Worm (Caenorhabditis elegans) whole organism, L3 larva: ENCODE measurements around the gene T04F3.3.

Source experiments
- R02D3.7 ChIP-seq: fragments of 150-350 bp; optimal IDR thresholded peaks from 2 replicates; lab custom pipeline; 2014; ENCODE audit warnings: missing biosample characterization, missing genetic modification characterization
- ZK546.5 ChIP-seq: sonication (generic microtip); optimal IDR thresholded peaks from 2 replicates; lab custom pipeline; 2017; ENCODE audit warnings: missing biosample characterization, missing genetic modification characterization
- aly-2 ChIP-seq: fragments of 150-350 bp; optimal IDR thresholded peaks from 2 replicates; lab custom pipeline; 2014; ENCODE audit warnings: missing biosample characterization, missing genetic modification characterization
- ama-1 ChIP-seq: fragments of 150-350 bp; optimal IDR thresholded peaks from 2 replicates; lab custom pipeline; 2018
- ceh-16 ChIP-seq: sonication (generic microtip); optimal IDR thresholded peaks from 2 replicates; lab custom pipeline; 2017; ENCODE audit warnings: missing biosample characterization, missing genetic modification characterization
- ceh-28 ChIP-seq: fragments of 150-350 bp; optimal IDR thresholded peaks from 2 replicates; lab custom pipeline; 2014; ENCODE audit warnings: missing biosample characterization, missing genetic modification reagents, missing genetic modification characterization
- ceh-82 ChIP-seq: fragments of 150-350 bp; optimal IDR thresholded peaks from 2 replicates; lab custom pipeline; 2014; ENCODE audit warnings: missing biosample characterization, missing genetic modification characterization
- daf-12 ChIP-seq: fragments of 150-350 bp; optimal IDR thresholded peaks from 2 replicates; lab custom pipeline; 2014; ENCODE audit warnings: missing biosample characterization, missing genetic modification reagents, missing genetic modification characterization
- egl-27 ChIP-seq: sonication (generic microtip); optimal IDR thresholded peaks from 4 replicates; lab custom pipeline; 2017; ENCODE audit warnings: missing biosample characterization, missing genetic modification reagents, missing genetic modification characterization
- elt-1 ChIP-seq: fragments of 150-350 bp; optimal IDR thresholded peaks from 2 replicates; lab custom pipeline; 2014; ENCODE audit warnings: missing biosample characterization, missing genetic modification characterization
- elt-2 ChIP-seq: sonication (generic microtip); optimal IDR thresholded peaks from 2 replicates; lab custom pipeline; 2016; ENCODE audit warnings: missing genetic modification reagents, mild to moderate bottlenecking, missing genetic modification characterization, missing compliant biosample characterization
- elt-3 ChIP-seq, 3 experiments: fragments of 150-350 bp in 1 of 3; sonication (generic microtip) in 2 of 3; optimal IDR thresholded peaks; 2 replicates in 2 of 3; 4 replicates in 1 of 3; lab custom pipeline; 2014 to 2017; ENCODE audit warnings: missing biosample characterization in 3 of 3, missing genetic modification characterization in 3 of 3
- eor-1 ChIP-seq, 2 experiments: fragments of 150-350 bp; optimal IDR thresholded peaks; 2 replicates each; lab custom pipeline; 2014 to 2018; ENCODE audit warnings: missing biosample characterization in 2 of 2, missing genetic modification characterization in 2 of 2
- fkh-10 ChIP-seq: sonication (generic microtip); optimal IDR thresholded peaks from 2 replicates; lab custom pipeline; 2017; ENCODE audit warnings: missing biosample characterization, missing genetic modification reagents, missing genetic modification characterization
- fos-1 ChIP-seq: fragments of 150-350 bp; optimal IDR thresholded peaks from 2 replicates; lab custom pipeline; 2014; ENCODE audit warnings: missing biosample characterization, missing genetic modification characterization
- lsy-12 ChIP-seq: sonication (generic microtip); optimal IDR thresholded peaks from 2 replicates; lab custom pipeline; 2016; ENCODE audit warnings: mild to moderate bottlenecking, missing genetic modification characterization, missing compliant biosample characterization
- mdl-1 ChIP-seq: fragments of 150-350 bp; optimal IDR thresholded peaks from 2 replicates; lab custom pipeline; 2014; ENCODE audit warnings: missing biosample characterization, missing genetic modification characterization
- mml-1 ChIP-seq: fragments of 150-350 bp; sonication (generic microtip); optimal IDR thresholded peaks from 3 replicates; lab custom pipeline; 2014; ENCODE audit warnings: missing biosample characterization, missing genetic modification characterization
- nfya-1 ChIP-seq: sonication (generic microtip); optimal IDR thresholded peaks from 2 replicates; lab custom pipeline; 2017; ENCODE audit warnings: missing genetic modification characterization, mild to moderate bottlenecking, missing compliant biosample characterization, antibody characterized with exemption, moderate library complexity; ENCODE audit not compliant: insufficient read depth
- nhr-12 ChIP-seq: fragments of 150-350 bp; optimal IDR thresholded peaks from 2 replicates; lab custom pipeline; 2014; ENCODE audit warnings: missing biosample characterization, missing genetic modification characterization
- nhr-237 ChIP-seq: fragments of 150-350 bp; optimal IDR thresholded peaks from 2 replicates; lab custom pipeline; 2014; ENCODE audit warnings: missing biosample characterization, missing genetic modification characterization
- nhr-25 ChIP-seq: sonication (generic microtip); optimal IDR thresholded peaks from 2 replicates; lab custom pipeline; 2017; ENCODE audit warnings: missing biosample characterization, missing genetic modification characterization
- nhr-28 ChIP-seq: fragments of 150-350 bp; optimal IDR thresholded peaks from 2 replicates; lab custom pipeline; 2014; ENCODE audit warnings: missing biosample characterization, missing genetic modification characterization
- nhr-43 ChIP-seq: sonication (generic microtip); optimal IDR thresholded peaks from 2 replicates; lab custom pipeline; 2016; ENCODE audit warnings: mild to moderate bottlenecking, missing genetic modification characterization, missing compliant biosample characterization; ENCODE audit not compliant: poor library complexity, severe bottlenecking
- nhr-67 ChIP-seq: fragments of 150-350 bp; optimal IDR thresholded peaks from 2 replicates; lab custom pipeline; 2014; ENCODE audit warnings: missing biosample characterization, missing genetic modification characterization
- nhr-76 ChIP-seq: fragments of 150-350 bp; sonication (generic microtip); optimal IDR thresholded peaks from 5 replicates; lab custom pipeline; 2014; ENCODE audit warnings: missing biosample characterization, missing genetic modification characterization
- nhr-77 ChIP-seq: fragments of 150-350 bp; optimal IDR thresholded peaks from 2 replicates; lab custom pipeline; 2014; ENCODE audit warnings: missing biosample characterization, missing genetic modification characterization
- pqm-1 ChIP-seq: fragments of 150-350 bp; optimal IDR thresholded peaks from 2 replicates; lab custom pipeline; 2017; ENCODE audit warnings: missing biosample characterization, missing genetic modification characterization, inconsistent platforms
- sea-2 ChIP-seq: fragments of 150-350 bp; sonication (generic microtip); optimal IDR thresholded peaks from 4 replicates; lab custom pipeline; 2014; ENCODE audit warnings: missing biosample characterization, missing genetic modification reagents, missing genetic modification characterization
- skn-1 ChIP-seq: fragments of 150-350 bp; optimal IDR thresholded peaks from 2 replicates; lab custom pipeline; 2014; ENCODE audit warnings: missing biosample characterization, missing genetic modification characterization
- unc-62 ChIP-seq: fragments of 150-350 bp; sonication (generic microtip); optimal IDR thresholded peaks from 4 replicates; lab custom pipeline; 2014; ENCODE audit warnings: missing biosample characterization, missing genetic modification reagents, missing genetic modification characterization
- zag-1 ChIP-seq: fragments of 150-350 bp; optimal IDR thresholded peaks from 2 replicates; lab custom pipeline; 2014; ENCODE audit warnings: missing biosample characterization, missing genetic modification characterization
- ztf-11 ChIP-seq: fragments of 150-350 bp; optimal IDR thresholded peaks from 2 replicates; lab custom pipeline; 2014; ENCODE audit warnings: missing biosample characterization, missing genetic modification characterization
- ztf-4 ChIP-seq: fragments of 150-350 bp; optimal IDR thresholded peaks from 2 replicates; lab custom pipeline; 2014; ENCODE audit warnings: missing biosample characterization, missing genetic modification characterization

T04F3.3 gene

ce11 chrV:11758635-11759034 is at the start of gene T04F3.3:
Gene T04F3.3 (plus strand): TSS chrV:11758935.
- TF ChIP-seq nhr-67 (tag; lab: Kevin White, UChicago) (no peak), ceh-16 (tag; lab: Kevin White, UChicago) (no peak), egl-27 (tag; lab: Kevin White, UChicago) (no peak), mml-1 (no peak), elt-3 (tag; optimal IDR thresholded peaks at IDR 0.05; lab: Kevin White, UChicago) (no peak), eor-1 (tag; optimal IDR thresholded peaks at IDR 0.05; lab: Kevin White, UChicago) (no peak), sea-2 (GFP tag; lab: Kevin White, UChicago) (no peak)

ce11 chrV:11711751-11712150 is 47.0 kb upstream of the T04F3.3 start:
- TF ChIP-seq nhr-76 (tag; lab: Kevin White, UChicago), result no peak

DNA sequence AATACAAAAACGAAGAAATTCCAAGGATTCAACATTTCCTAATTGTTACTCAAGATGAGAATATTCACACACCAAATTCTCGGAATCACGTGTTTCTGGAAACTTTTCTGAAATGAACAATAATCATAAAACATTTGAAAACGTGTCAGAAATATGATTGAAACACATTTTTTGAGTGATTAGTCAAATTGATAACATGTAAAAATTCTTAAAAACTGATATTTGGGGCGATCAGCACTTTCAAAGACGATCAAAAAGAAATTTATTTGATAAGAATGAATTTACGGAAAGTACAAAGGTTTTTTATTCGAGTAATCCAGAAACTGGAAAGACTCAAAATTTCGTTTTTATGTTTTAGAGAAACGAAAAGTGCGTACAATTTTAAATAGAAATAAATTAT is 42.9 kb upstream of the T04F3.3 start, which contains the start of gene tre-3:
Gene tre-3 (minus strand): TSS at position 107 of the 400 bp plus-strand sequence.
- TF ChIP-seq aly-2 (tag; lab: Kevin White, UChicago) (no peak), ceh-28 (no peak), daf-12 (no peak), pqm-1 (tag; lab: Kevin White, UChicago) (peak; percentile 53), zag-1 (tag; lab: Kevin White, UChicago) (no peak), sea-2 (GFP tag; lab: Kevin White, UChicago) (no peak), elt-2 (tag; lab: Kevin White, UChicago) (peak; percentile 59), nhr-237 (tag; lab: Kevin White, UChicago) (no peak), ama-1 (no peak), nhr-25 (tag; lab: Kevin White, UChicago) (no peak), ztf-11 (tag; lab: Kevin White, UChicago) (no peak), elt-3 (tag; optimal IDR thresholded peaks at IDR 0.05; lab: Kevin White, UChicago) (no peak), mdl-1 (tag; lab: Kevin White, UChicago) (no peak), lsy-12 (no peak)

DNA sequence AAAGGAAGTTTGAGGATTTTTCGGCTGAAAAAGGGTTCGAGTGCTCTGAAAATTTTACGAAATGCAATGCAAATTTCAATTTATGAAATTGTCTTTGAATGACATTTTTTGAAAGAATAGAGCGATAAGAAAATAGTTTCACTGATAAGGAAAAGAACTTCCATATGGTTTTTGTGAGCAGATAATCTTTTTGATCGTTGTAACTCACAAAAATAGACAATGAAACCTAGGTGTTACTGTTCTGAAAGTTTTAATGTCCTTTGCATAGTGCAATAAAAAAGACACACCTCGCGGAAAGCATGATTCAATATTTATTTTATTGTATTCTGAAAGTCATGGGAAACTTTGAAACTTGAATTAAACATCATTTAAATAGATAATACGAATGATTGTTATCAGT is 41.8 kb upstream of the T04F3.3 start:
- TF ChIP-seq nhr-25 (tag; lab: Kevin White, UChicago), result no peak
- peak; percentile 78 for TF ChIP-seq elt-2 (tag; lab: Kevin White, UChicago)
- TF ChIP-seq ama-1, result no peak
- no peak for TF ChIP-seq fos-1
- no peak for TF ChIP-seq eor-1 (tag; optimal IDR thresholded peaks at IDR 0.05; lab: Kevin White, UChicago)
- no peak for TF ChIP-seq elt-1
- TF ChIP-seq nfya-1 (tag; lab: Kevin White, UChicago), result no peak
- no peak for TF ChIP-seq R02D3.7 (tag; lab: Kevin White, UChicago)
- TF ChIP-seq mml-1, result no peak
- peak; percentile 71 for TF ChIP-seq pqm-1 (tag; lab: Kevin White, UChicago)
- TF ChIP-seq ZK546.5, result no peak
- TF ChIP-seq fkh-10 (GFP tag; lab: Kevin White, UChicago), result no peak
- no peak for TF ChIP-seq nhr-43
- no peak for TF ChIP-seq elt-3 (tag; optimal IDR thresholded peaks at IDR 0.05; lab: Kevin White, UChicago)
- TF ChIP-seq mdl-1 (tag; lab: Kevin White, UChicago), result no peak
- no peak for TF ChIP-seq nhr-28

- TF ChIP-seq R02D3.7 (tag; lab: Kevin White, UChicago) (no peak), fos-1 (no peak), elt-3 (tag; optimal IDR thresholded peaks at IDR 0.05; lab: Kevin White, UChicago) (no peak), egl-27 (tag; lab: Kevin White, UChicago) (no peak), nhr-12 (no peak), skn-1 (tag; lab: Kevin White, UChicago) (no peak), ama-1 (no peak), eor-1 (tag; optimal IDR thresholded peaks at IDR 0.05; lab: Kevin White, UChicago) (no peak), lsy-12 (no peak), mml-1 (no peak), ztf-4 (tag; lab: Kevin White, UChicago) (no peak), nhr-28 (no peak), ceh-16 (tag; lab: Kevin White, UChicago) (no peak), unc-62 (GFP tag; lab: Kevin White, UChicago) (no peak), ceh-82 (tag; lab: Kevin White, UChicago) (no peak), nhr-77 (tag; lab: Kevin White, UChicago) (no peak)
Observed at ce11 chrV:11722858-11723257, 35.9 kb upstream of the T04F3.3 start.
